Worm (Caenorhabditis elegans) whole organism, late embryonic: Measurements from ENCODE around the gene spp-20.
"Not testable (repeated sequence)": the region's sequence is repeated elsewhere in the genome, so short reads cannot be mapped to it uniquely, and the experiment has no call there.

Experiments
- C08G9.2 ChIP-seq: sonication (generic microtip); optimal IDR thresholded peaks from 2 replicates; lab custom pipeline; 2016; ENCODE audit warnings: mild to moderate bottlenecking, missing genetic modification characterization, moderate library complexity, missing compliant biosample characterization
- K02D7.2 ChIP-seq: sonication (generic microtip); optimal IDR thresholded peaks from 2 replicates; lab custom pipeline; 2017; ENCODE audit warnings: mild to moderate bottlenecking, missing genetic modification characterization, missing compliant biosample characterization
- K09A11.1 ChIP-seq: sonication (generic microtip); optimal IDR thresholded peaks from 2 replicates; lab custom pipeline; 2017; ENCODE audit warnings: antibody characterized with exemption, mild to moderate bottlenecking, missing genetic modification characterization, missing compliant biosample characterization; ENCODE audit not compliant: insufficient read depth
- T23F11.4 ChIP-seq: fragments of 200-800 bp; sonication (Bioruptor generic); optimal IDR thresholded peaks from 2 replicates; lab custom pipeline; 2018; ENCODE audit warnings: mild to moderate bottlenecking, missing genetic modification characterization, missing compliant biosample characterization
- ahr-1 ChIP-seq: sonication (generic microtip); optimal IDR thresholded peaks from 2 replicates; lab custom pipeline; 2016; ENCODE audit warnings: missing genetic modification characterization, missing compliant biosample characterization
- ceh-22 ChIP-seq: sonication (generic microtip); optimal IDR thresholded peaks from 2 replicates; lab custom pipeline; 2017; ENCODE audit warnings: missing biosample characterization, missing genetic modification characterization
- ceh-30 ChIP-seq: fragments of 150-350 bp; optimal IDR thresholded peaks from 2 replicates; lab custom pipeline; 2014; ENCODE audit warnings: missing biosample characterization, missing genetic modification characterization
- ceh-31 ChIP-seq: sonication (generic microtip); optimal IDR thresholded peaks from 2 replicates; lab custom pipeline; 2016; ENCODE audit warnings: missing genetic modification characterization, missing compliant biosample characterization
- ceh-34 ChIP-seq: sonication (generic microtip); optimal IDR thresholded peaks from 2 replicates; lab custom pipeline; 2016; ENCODE audit warnings: mild to moderate bottlenecking, missing genetic modification characterization, missing compliant biosample characterization
- ceh-48 ChIP-seq: sonication (generic microtip); optimal IDR thresholded peaks from 2 replicates; lab custom pipeline; 2016; ENCODE audit warnings: missing genetic modification characterization, inconsistent platforms, missing compliant biosample characterization
- che-1 ChIP-seq: sonication (generic microtip); optimal IDR thresholded peaks from 2 replicates; lab custom pipeline; 2016; ENCODE audit warnings: mild to moderate bottlenecking, missing genetic modification characterization, missing compliant biosample characterization
- dve-1 ChIP-seq: sonication (generic microtip); optimal IDR thresholded peaks from 2 replicates; lab custom pipeline; 2017; ENCODE audit warnings: antibody characterized with exemption, mild to moderate bottlenecking, missing genetic modification characterization, missing compliant biosample characterization
- elt-2 ChIP-seq: sonication (generic microtip); optimal IDR thresholded peaks from 2 replicates; lab custom pipeline; 2016; ENCODE audit warnings: missing genetic modification reagents, missing genetic modification characterization, missing compliant biosample characterization
- eyg-1 ChIP-seq: sonication (generic microtip); optimal IDR thresholded peaks from 2 replicates; lab custom pipeline; 2016; ENCODE audit warnings: missing genotype, missing genetic modification characterization, missing compliant biosample characterization
- fkh-6 ChIP-seq: sonication (generic microtip); optimal IDR thresholded peaks from 2 replicates; lab custom pipeline; 2016; ENCODE audit warnings: missing genetic modification characterization, missing compliant biosample characterization
- gmeb-2 ChIP-seq: sonication (generic microtip); optimal IDR thresholded peaks from 2 replicates; lab custom pipeline; 2016; ENCODE audit warnings: missing genetic modification characterization, inconsistent platforms, missing compliant biosample characterization
- hlh-13 ChIP-seq: fragments of 200-800 bp; sonication (Bioruptor generic); optimal IDR thresholded peaks from 2 replicates; lab custom pipeline; 2018; ENCODE audit warnings: mild to moderate bottlenecking, missing genetic modification characterization, missing compliant biosample characterization
- hlh-30 ChIP-seq: sonication (generic microtip); optimal IDR thresholded peaks from 2 replicates; lab custom pipeline; 2017; ENCODE audit warnings: antibody characterized with exemption, missing genetic modification characterization, missing compliant biosample characterization; ENCODE audit not compliant: insufficient read depth
- mec-3 ChIP-seq: sonication (generic microtip); optimal IDR thresholded peaks from 2 replicates; lab custom pipeline; 2016; ENCODE audit warnings: borderline replicate concordance, missing genetic modification characterization, missing compliant biosample characterization
- nfya-1 ChIP-seq: sonication (generic microtip); optimal IDR thresholded peaks from 2 replicates; lab custom pipeline; 2017; ENCODE audit warnings: missing genetic modification characterization, mild to moderate bottlenecking, missing compliant biosample characterization, antibody characterized with exemption, moderate library complexity
- nhr-232 ChIP-seq: sonication (generic microtip); optimal IDR thresholded peaks from 2 replicates; lab custom pipeline; 2016; ENCODE audit warnings: missing genetic modification characterization, missing compliant biosample characterization
- odd-2 ChIP-seq: sonication (generic microtip); optimal IDR thresholded peaks from 2 replicates; lab custom pipeline; 2017; ENCODE audit warnings: antibody characterized with exemption, mild to moderate bottlenecking, missing genetic modification characterization, missing compliant biosample characterization
- pag-3 ChIP-seq: sonication (generic microtip); optimal IDR thresholded peaks from 2 replicates; lab custom pipeline; 2016; ENCODE audit warnings: missing compliant biosample characterization, missing genetic modification characterization, borderline replicate concordance
- pat-9 ChIP-seq: fragments of 200-800 bp; sonication (Bioruptor generic); optimal IDR thresholded peaks from 2 replicates; lab custom pipeline; 2018; ENCODE audit warnings: mild to moderate bottlenecking, missing genetic modification characterization, moderate library complexity, missing compliant biosample characterization
- pha-4 ChIP-seq: fragments of 150-350 bp; optimal IDR thresholded peaks from 2 replicates; lab custom pipeline; 2018; ENCODE audit warnings: missing biosample characterization, missing genetic modification reagents, missing genetic modification characterization
- sdc-2 ChIP-seq: sonication (generic microtip); optimal IDR thresholded peaks from 2 replicates; lab custom pipeline; 2016; ENCODE audit warnings: missing genotype, missing genetic modification characterization, missing compliant biosample characterization
- sox-4 ChIP-seq: sonication (generic microtip); optimal IDR thresholded peaks from 2 replicates; lab custom pipeline; 2017; ENCODE audit warnings: mild to moderate bottlenecking, missing genetic modification characterization, inconsistent platforms, missing compliant biosample characterization
- syd-9 ChIP-seq: sonication (generic microtip); optimal IDR thresholded peaks from 2 replicates; lab custom pipeline; 2016; ENCODE audit warnings: mild to moderate bottlenecking, missing genetic modification characterization, moderate library complexity, missing compliant biosample characterization
- tbx-2 ChIP-seq: sonication (generic microtip); optimal IDR thresholded peaks from 2 replicates; lab custom pipeline; 2016; ENCODE audit warnings: missing genetic modification characterization, missing compliant biosample characterization
- ttx-3 ChIP-seq: sonication (generic microtip); optimal IDR thresholded peaks from 2 replicates; lab custom pipeline; 2016; ENCODE audit warnings: missing genetic modification reagents, missing genetic modification characterization, missing compliant biosample characterization
- unc-3 ChIP-seq, 2 experiments: fragments of 200-800 bp in 1 of 2; sonication (Bioruptor generic) in 1 of 2; sonication (generic microtip) in 1 of 2; conservative IDR thresholded peaks in 1 of 2; optimal IDR thresholded peaks in 1 of 2; 2 replicates each; pipeline versions ENCODE4 v1.3.6 to Lab custom; 2016 to 2022; ENCODE audit warnings: missing compliant biosample characterization in 2 of 2, missing genetic modification characterization in 2 of 2, missing genetic modification reagents in 1 of 2
- unc-42 ChIP-seq: sonication (generic microtip); optimal IDR thresholded peaks from 2 replicates; lab custom pipeline; 2016; ENCODE audit warnings: missing genotype, missing genetic modification characterization, missing compliant biosample characterization
- zip-5 ChIP-seq: sonication (generic microtip); optimal IDR thresholded peaks from 2 replicates; lab custom pipeline; 2016; ENCODE audit warnings: missing genetic modification characterization, missing compliant biosample characterization
- ztf-16 ChIP-seq: sonication (generic microtip); optimal IDR thresholded peaks from 2 replicates; lab custom pipeline; 2017; ENCODE audit warnings: missing genetic modification characterization, missing compliant biosample characterization

The spp-20 gene

ce11 chrV:6581762-6582161, 23.8 kb upstream of the spp-20 start, which contains the start of gene ZK1055.4:
Gene ZK1055.4 (plus strand): TSS chrV:6582062.
- TF ChIP-seq C08G9.2; mec-3; pat-9 (tag; lab: Kevin White, UChicago): not testable (repeated sequence)

- no peak for TF ChIP-seq nfya-1 (tag; lab: Kevin White, UChicago)
- no peak for TF ChIP-seq ttx-3 (tag; lab: Kevin White, UChicago)
- no peak for TF ChIP-seq pha-4 (tag; lab: Kevin White, UChicago)
- no peak for TF ChIP-seq zip-5
- TF ChIP-seq sox-4 (tag; lab: Kevin White, UChicago): no peak
- TF ChIP-seq unc-3 (GFP tag; conservative IDR thresholded peaks at IDR 0.05; lab: Robert Waterston, UW): no peak
- no peak for TF ChIP-seq unc-3 (tag; optimal IDR thresholded peaks at IDR 0.05; lab: Kevin White, UChicago)
- no peak for TF ChIP-seq ztf-16 (tag; lab: Kevin White, UChicago)
- no peak for TF ChIP-seq gmeb-2 (tag; lab: Kevin White, UChicago)
- no peak for TF ChIP-seq che-1 (tag; lab: Kevin White, UChicago)
- no peak for TF ChIP-seq sdc-2 (tag; lab: Kevin White, UChicago)
- TF ChIP-seq eyg-1 (tag; lab: Kevin White, UChicago): no peak
- no peak for TF ChIP-seq pag-3
- TF ChIP-seq tbx-2 (tag; lab: Kevin White, UChicago): no peak
- TF ChIP-seq dve-1 (tag; lab: Kevin White, UChicago): no peak
These were observed 22.0 kb upstream of the spp-20 start, which contains the start of gene EGAP9.3 for ce11 chrV:6579992-6580391. Gene EGAP9.3 (minus strand): TSS chrV:6580122.

ce11 chrV:6576567-6576966, 18.6 kb upstream of the spp-20 start, which contains the start of gene EGAP9.4:
Gene EGAP9.4 (plus strand): TSS chrV:6576867.
- TF ChIP-seq odd-2 (tag; lab: Kevin White, UChicago): no peak
- TF ChIP-seq hlh-13: no peak
- TF ChIP-seq fkh-6 (tag; lab: Kevin White, UChicago): no peak
- no peak for TF ChIP-seq K09A11.1 (tag; lab: Kevin White, UChicago)
- no peak for TF ChIP-seq ceh-22 (tag; lab: Kevin White, UChicago)
- no peak for TF ChIP-seq unc-42 (tag; lab: Kevin White, UChicago)
- TF ChIP-seq ahr-1 (tag; lab: Kevin White, UChicago): no peak
- no peak for TF ChIP-seq ceh-30
- TF ChIP-seq ceh-48 (tag; lab: Kevin White, UChicago): no peak
- TF ChIP-seq hlh-30 (tag; lab: Kevin White, UChicago): no peak
- no peak for TF ChIP-seq nhr-232 (tag; lab: Kevin White, UChicago)
- TF ChIP-seq T23F11.4 (GFP tag; lab: Kevin White, UChicago): no peak
- no peak for TF ChIP-seq C08G9.2
- TF ChIP-seq ceh-31 (tag; lab: Kevin White, UChicago): no peak
- no peak for TF ChIP-seq K02D7.2
- TF ChIP-seq syd-9 (tag; lab: Kevin White, UChicago): no peak
- no peak for TF ChIP-seq ceh-34 (tag; lab: Kevin White, UChicago)
- TF ChIP-seq tbx-2 (tag; lab: Kevin White, UChicago): no peak
- TF ChIP-seq nfya-1 (tag; lab: Kevin White, UChicago): no peak

- peak; percentile 79 for TF ChIP-seq elt-2 (tag; lab: Kevin White, UChicago)
- TF ChIP-seq gmeb-2 (tag; lab: Kevin White, UChicago): no peak
- TF ChIP-seq, all 69 proteins: peak for 1
These were observed 17.6 kb upstream of the spp-20 start, which contains the start of gene fut-2 for ce11 chrV:6575406-6576130. Gene fut-2 (minus strand): TSS chrV:6575890.
